Worm (Caenorhabditis elegans) whole organism, young adult: ENCODE data around the gene T19B10.12.
A peak's percentile ranks its signal among the peaks of the same experiment; 100 is the strongest.

Experiments used
- B0261.1 ChIP-seq: sonication (generic microtip); optimal IDR thresholded peaks from 2 replicates; lab custom pipeline; 2016; ENCODE audit warnings: mild to moderate bottlenecking, missing genetic modification characterization, moderate library complexity, missing compliant biosample characterization
- C06A6.2 ChIP-seq: fragments of 200-800 bp; sonication (Bioruptor generic); conservative IDR thresholded peaks from 2 replicates; pipeline ENCODE4 v1.3.6; 2022; ENCODE audit warnings: missing genetic modification characterization, missing compliant biosample characterization
- C17E4.6 ChIP-seq: fragments of 200-800 bp; sonication (Bioruptor generic); IDR thresholded peaks from 2 replicates; pipeline ENCODE4 v1.3.6; 2022; ENCODE audit warnings: missing genetic modification reagents, missing genetic modification characterization, missing compliant biosample characterization
- F23B12.7 ChIP-seq: sonication (generic microtip); optimal IDR thresholded peaks from 2 replicates; lab custom pipeline; 2017; ENCODE audit warnings: missing genetic modification characterization, mild to moderate bottlenecking, missing compliant biosample characterization, antibody characterized with exemption, moderate library complexity; ENCODE audit not compliant: insufficient read depth
- F39B2.1 ChIP-seq: fragments of 200-800 bp; sonication (Bioruptor generic); IDR thresholded peaks from 2 replicates; pipeline ENCODE4 v1.3.6; 2022; ENCODE audit warnings: missing genetic modification reagents, missing genetic modification characterization, missing compliant biosample characterization
- F57C9.4 ChIP-seq: sonication (generic microtip); optimal IDR thresholded peaks from 2 replicates; lab custom pipeline; 2017; ENCODE audit warnings: mild to moderate bottlenecking, missing genetic modification characterization, missing compliant biosample characterization
- K12H6.12 ChIP-seq: fragments of 200-800 bp; sonication (Bioruptor generic); optimal IDR thresholded peaks from 2 replicates; lab custom pipeline; 2018; ENCODE audit warnings: mild to moderate bottlenecking, missing genetic modification characterization, missing compliant biosample characterization
- T26A5.8 ChIP-seq: sonication (generic microtip); optimal IDR thresholded peaks from 2 replicates; lab custom pipeline; 2016; ENCODE audit warnings: missing genetic modification characterization, missing compliant biosample characterization
- Y53G8AR.9 ChIP-seq: fragments of 200-800 bp; sonication (Bioruptor generic); conservative IDR thresholded peaks from 2 replicates; pipeline ENCODE4 v1.3.6; 2022; ENCODE audit warnings: missing genetic modification reagents, missing genetic modification characterization, missing compliant biosample characterization
- Y67H2A.10 ChIP-seq: fragments of 200-800 bp; sonication (Bioruptor generic); conservative IDR thresholded peaks from 2 replicates; pipeline ENCODE4 v1.3.6; 2022; ENCODE audit warnings: missing genetic modification reagents, missing genetic modification characterization, missing compliant biosample characterization
- Y79H2A.3 ChIP-seq: fragments of 200-800 bp; sonication (Bioruptor generic); conservative IDR thresholded peaks from 2 replicates; pipeline ENCODE4 v1.3.6; 2022; ENCODE audit warnings: missing genetic modification reagents, missing genetic modification characterization, missing compliant biosample characterization
- ama-1 ChIP-seq, 3 experiments: fragments of 150-350 bp in 1 of 3; sonication (generic microtip) in 2 of 3; optimal IDR thresholded peaks; 2 replicates each; lab custom pipeline; 2014 to 2018; ENCODE audit warnings: missing biosample characterization in 2 of 3, missing genetic modification characterization in 2 of 3, missing genetic modification reagents in 2 of 3
- atf-7 ChIP-seq: sonication (generic microtip); optimal IDR thresholded peaks from 2 replicates; lab custom pipeline; 2017; ENCODE audit warnings: mild to moderate bottlenecking, missing genetic modification characterization, missing compliant biosample characterization
- attf-6 ChIP-seq: fragments of 200-800 bp; sonication (Bioruptor generic); IDR thresholded peaks from 2 replicates; pipeline ENCODE4 v1.3.6; 2022; ENCODE audit warnings: missing genetic modification reagents, missing genetic modification characterization, missing compliant biosample characterization
- bed-1 ChIP-seq: fragments of 200-800 bp; sonication (Bioruptor generic); IDR thresholded peaks from 2 replicates; pipeline ENCODE4 v1.3.6; 2022; ENCODE audit warnings: missing genetic modification reagents, missing genetic modification characterization, missing compliant biosample characterization
- hmg-1.2 ChIP-seq: fragments of 200-800 bp; sonication (Bioruptor generic); IDR thresholded peaks from 2 replicates; pipeline ENCODE4 v1.3.6; 2022; ENCODE audit warnings: missing genetic modification reagents, missing genetic modification characterization, missing compliant biosample characterization
- hrde-1 ChIP-seq: sonication (generic microtip); optimal IDR thresholded peaks from 2 replicates; lab custom pipeline; 2016; ENCODE audit warnings: missing genetic modification characterization, mild to moderate bottlenecking, missing compliant biosample characterization, moderate library complexity, missing genotype, missing genetic modification reagents, borderline replicate concordance
- lin-40 ChIP-seq: sonication (generic microtip); optimal IDR thresholded peaks from 2 replicates; lab custom pipeline; 2016; ENCODE audit warnings: missing genetic modification characterization, mild to moderate bottlenecking, missing compliant biosample characterization, missing genotype, missing genetic modification reagents
- lin-54 ChIP-seq: fragments of 200-800 bp; sonication (Bioruptor generic); optimal IDR thresholded peaks from 2 replicates; lab custom pipeline; 2018; ENCODE audit warnings: mild to moderate bottlenecking, missing genetic modification characterization, missing compliant biosample characterization
- lir-1 ChIP-seq: fragments of 200-800 bp; sonication (Bioruptor generic); conservative IDR thresholded peaks from 2 replicates; pipeline ENCODE4 v1.3.6; 2022; ENCODE audit warnings: missing genetic modification reagents, missing genetic modification characterization, missing compliant biosample characterization
- madf-3 ChIP-seq: fragments of 200-800 bp; sonication (Bioruptor generic); IDR thresholded peaks from 2 replicates; pipeline ENCODE4 v1.3.6; 2022; ENCODE audit warnings: missing genetic modification reagents, missing genetic modification characterization, missing compliant biosample characterization
- madf-6 ChIP-seq: fragments of 200-800 bp; sonication (Bioruptor generic); IDR thresholded peaks from 2 replicates; pipeline ENCODE4 v1.3.6; 2022; ENCODE audit warnings: missing genetic modification reagents, missing genetic modification characterization, missing compliant biosample characterization
- madf-8 ChIP-seq: fragments of 200-800 bp; sonication (Bioruptor generic); conservative IDR thresholded peaks from 2 replicates; pipeline ENCODE4 v1.3.6; 2022; ENCODE audit warnings: missing genetic modification reagents, missing genetic modification characterization, missing compliant biosample characterization
- mcd-1 ChIP-seq: fragments of 200-800 bp; sonication (Bioruptor generic); IDR thresholded peaks from 2 replicates; pipeline ENCODE4 v1.3.6; 2022; ENCODE audit warnings: missing genetic modification reagents, missing genetic modification characterization, missing compliant biosample characterization
- mel-28 ChIP-seq: sonication (generic microtip); optimal IDR thresholded peaks from 2 replicates; lab custom pipeline; 2016; ENCODE audit warnings: borderline replicate concordance, mild to moderate bottlenecking, missing genetic modification characterization, missing compliant biosample characterization
- nfya-2 ChIP-seq: fragments of 200-800 bp; sonication (Bioruptor generic); IDR thresholded peaks from 2 replicates; pipeline ENCODE4 v1.3.6; 2022; ENCODE audit warnings: missing genetic modification reagents, missing genetic modification characterization, missing compliant biosample characterization
- nhr-120 ChIP-seq: fragments of 200-800 bp; sonication (Bioruptor generic); IDR thresholded peaks from 2 replicates; pipeline ENCODE4 v1.3.6; 2022; ENCODE audit warnings: missing genetic modification characterization, missing compliant biosample characterization
- nhr-27 ChIP-seq: fragments of 200-800 bp; sonication (Bioruptor generic); optimal IDR thresholded peaks from 2 replicates; lab custom pipeline; 2018; ENCODE audit warnings: mild to moderate bottlenecking, missing genetic modification characterization, moderate library complexity, missing compliant biosample characterization
- nhr-80 ChIP-seq: sonication (generic microtip); optimal IDR thresholded peaks from 2 replicates; lab custom pipeline; 2016; ENCODE audit warnings: missing genetic modification characterization, missing compliant biosample characterization
- sea-2 ChIP-seq: fragments of 200-800 bp; sonication (Bioruptor generic); IDR thresholded peaks from 2 replicates; pipeline ENCODE4 v1.3.6; 2022; ENCODE audit warnings: missing genetic modification characterization, missing compliant biosample characterization
- somi-1 ChIP-seq: fragments of 200-800 bp; sonication (Bioruptor generic); optimal IDR thresholded peaks from 2 replicates; lab custom pipeline; 2018; ENCODE audit warnings: mild to moderate bottlenecking, missing genetic modification characterization, missing compliant biosample characterization
- sptf-2 ChIP-seq: fragments of 200-800 bp; sonication (Bioruptor generic); optimal IDR thresholded peaks from 2 replicates; lab custom pipeline; 2018; ENCODE audit warnings: mild to moderate bottlenecking, missing genetic modification characterization, missing compliant biosample characterization
- unc-130 ChIP-seq: sonication (generic microtip); optimal IDR thresholded peaks from 2 replicates; lab custom pipeline; 2016; ENCODE audit warnings: missing genetic modification reagents, missing genetic modification characterization, missing compliant biosample characterization
- zim-3 ChIP-seq: sonication (generic microtip); optimal IDR thresholded peaks from 2 replicates; lab custom pipeline; 2017; ENCODE audit warnings: mild to moderate bottlenecking, missing genetic modification characterization, moderate library complexity, missing compliant biosample characterization
- ztf-22 ChIP-seq: fragments of 200-800 bp; sonication (Bioruptor generic); optimal IDR thresholded peaks from 2 replicates; lab custom pipeline; 2018; ENCODE audit warnings: mild to moderate bottlenecking, missing genetic modification characterization, moderate library complexity, missing compliant biosample characterization
- ztf-26 ChIP-seq: sonication (generic microtip); optimal IDR thresholded peaks from 2 replicates; lab custom pipeline; 2017; ENCODE audit warnings: missing genetic modification characterization, missing compliant biosample characterization
- ztf-3 ChIP-seq: fragments of 200-800 bp; sonication (Bioruptor generic); optimal IDR thresholded peaks from 2 replicates; lab custom pipeline; 2018; ENCODE audit warnings: mild to moderate bottlenecking, missing genetic modification characterization, missing compliant biosample characterization

T19B10.12 gene

DNA sequence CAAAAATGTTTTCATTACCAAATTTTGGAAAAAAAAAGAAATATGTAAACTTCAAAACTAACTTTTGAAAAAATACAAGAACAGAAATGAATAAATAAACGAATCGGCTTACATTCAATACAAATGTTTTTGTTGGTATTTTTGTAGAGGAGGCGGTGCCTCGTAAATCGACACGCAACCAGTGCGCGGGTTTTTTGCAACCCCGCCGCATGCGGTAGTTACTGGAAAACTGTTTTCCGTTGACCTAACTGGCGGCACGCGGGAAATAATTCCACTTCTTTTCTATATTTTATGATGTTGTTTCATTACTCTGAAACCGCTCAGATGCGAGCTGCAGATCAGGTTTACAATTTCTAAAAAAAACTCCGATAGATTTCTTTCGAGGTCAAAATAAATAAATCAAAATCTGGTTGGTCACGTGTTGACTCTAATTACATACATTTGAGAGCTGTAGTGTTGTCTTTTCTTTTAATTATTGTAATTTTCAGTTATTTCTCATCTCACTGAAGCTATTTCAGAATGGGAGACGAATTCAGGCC lies 11.6 kb upstream of the T19B10.12 start, which contains the start of the genes dvc-1 and ima-1 (continued):
- no peak for TF ChIP-seq atf-7 (tag; lab: Kevin White, UChicago)
- no peak for TF ChIP-seq lin-40
- TF ChIP-seq K12H6.12, result peak; percentile 32
- peak; percentile 67; the same call in 1 of the 2 replicates for TF ChIP-seq F39B2.1
- TF ChIP-seq sptf-2 (GFP tag; lab: Kevin White, UChicago), result no peak
- TF ChIP-seq bed-1, result no peak
- TF ChIP-seq, all 124 proteins: peak for 57

- TF ChIP-seq unc-130 (GFP tag; lab: Kevin White, UChicago) (no peak), lir-1 (GFP tag; lab: Robert Waterston, UW) (no peak), F23B12.7 (no peak), F57C9.4 (tag; lab: Kevin White, UChicago) (no peak), hmg-1.2 (GFP tag; lab: Robert Waterston, UW) (no peak), B0261.1 (tag; lab: Kevin White, UChicago) (no peak), attf-6 (no peak), lin-40 (no peak), Y53G8AR.9 (GFP tag; lab: Robert Waterston, UW) (no peak), ama-1 (optimal IDR thresholded peaks at IDR 0.05; lab: Kevin White, UChicago) (no peak), ama-1 (GFP tag; optimal IDR thresholded peaks at IDR 0.05; lab: Kevin White, UChicago) (no peak), somi-1 (GFP tag; lab: Kevin White, UChicago) (no peak), Y67H2A.10 (GFP tag; lab: Robert Waterston, UW) (no peak), ztf-3 (GFP tag; lab: Kevin White, UChicago) (no peak), Y79H2A.3 (GFP tag; lab: Robert Waterston, UW) (no peak)
Measured at ce11 chrV:11241580-11241979, 9.3 kb upstream of the T19B10.12 start, which contains the start of gene pgap-1. Gene pgap-1, plus strand, starts transcription at chrV:11241880.

DNA sequence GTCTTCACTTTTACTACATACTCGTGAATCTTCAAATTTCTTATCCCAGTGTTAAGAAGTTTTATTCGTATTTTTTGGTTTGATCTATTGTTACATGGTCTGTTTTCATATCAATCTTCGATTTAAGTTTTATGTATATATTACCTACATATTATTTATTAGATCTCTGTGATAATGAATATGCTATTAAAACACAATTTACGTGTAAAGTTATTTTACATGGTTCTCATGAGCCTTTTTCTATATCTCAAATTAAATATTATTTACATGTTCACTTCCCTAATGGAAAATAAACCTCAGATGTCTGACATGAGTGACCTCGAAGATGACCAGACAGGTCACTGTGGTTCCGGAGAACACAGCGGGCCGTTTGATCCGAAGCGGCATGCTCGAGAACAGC lies 6.3 kb upstream of the T19B10.12 start, which contains the start of gene mxl-1:
Gene mxl-1 (plus strand): TSS at position 301 of the 400 bp plus-strand sequence.
- TF ChIP-seq ztf-26 (tag; lab: Kevin White, UChicago) (no peak), madf-3 (no peak), lin-54 (no peak), mcd-1 (GFP tag; lab: Robert Waterston, UW) (no peak), hrde-1 (tag; lab: Kevin White, UChicago) (no peak), C17E4.6 (GFP tag; lab: Robert Waterston, UW) (no peak), C06A6.2 (GFP tag; lab: Robert Waterston, UW) (no peak), nhr-27 (no peak), atf-7 (tag; lab: Kevin White, UChicago) (no peak), nhr-80 (tag; lab: Kevin White, UChicago) (no peak), ztf-22 (no peak)

ce11 chrV:11245029-11245428 lies 5.8 kb upstream of the T19B10.12 start:
- TF ChIP-seq sptf-2 (GFP tag; lab: Kevin White, UChicago) (no peak), hmg-1.2 (GFP tag; lab: Robert Waterston, UW) (no peak), madf-6 (GFP tag; lab: Robert Waterston, UW) (no peak), nhr-80 (tag; lab: Kevin White, UChicago) (no peak), nfya-2 (no peak), zim-3 (tag; lab: Kevin White, UChicago) (no peak), lin-54 (no peak), somi-1 (GFP tag; lab: Kevin White, UChicago) (no peak), T26A5.8 (tag; lab: Kevin White, UChicago) (no peak), mel-28 (tag; lab: Kevin White, UChicago) (no peak), nhr-120 (GFP tag; lab: Robert Waterston, UW) (no peak), sea-2 (GFP tag; lab: Robert Waterston, UW) (no peak), madf-8 (GFP tag; lab: Robert Waterston, UW) (no peak), Y53G8AR.9 (GFP tag; lab: Robert Waterston, UW) (no peak)
